Worm (Caenorhabditis elegans): ENCODE measurements around the gene plc-4.

The plc-4 gene

DNA sequence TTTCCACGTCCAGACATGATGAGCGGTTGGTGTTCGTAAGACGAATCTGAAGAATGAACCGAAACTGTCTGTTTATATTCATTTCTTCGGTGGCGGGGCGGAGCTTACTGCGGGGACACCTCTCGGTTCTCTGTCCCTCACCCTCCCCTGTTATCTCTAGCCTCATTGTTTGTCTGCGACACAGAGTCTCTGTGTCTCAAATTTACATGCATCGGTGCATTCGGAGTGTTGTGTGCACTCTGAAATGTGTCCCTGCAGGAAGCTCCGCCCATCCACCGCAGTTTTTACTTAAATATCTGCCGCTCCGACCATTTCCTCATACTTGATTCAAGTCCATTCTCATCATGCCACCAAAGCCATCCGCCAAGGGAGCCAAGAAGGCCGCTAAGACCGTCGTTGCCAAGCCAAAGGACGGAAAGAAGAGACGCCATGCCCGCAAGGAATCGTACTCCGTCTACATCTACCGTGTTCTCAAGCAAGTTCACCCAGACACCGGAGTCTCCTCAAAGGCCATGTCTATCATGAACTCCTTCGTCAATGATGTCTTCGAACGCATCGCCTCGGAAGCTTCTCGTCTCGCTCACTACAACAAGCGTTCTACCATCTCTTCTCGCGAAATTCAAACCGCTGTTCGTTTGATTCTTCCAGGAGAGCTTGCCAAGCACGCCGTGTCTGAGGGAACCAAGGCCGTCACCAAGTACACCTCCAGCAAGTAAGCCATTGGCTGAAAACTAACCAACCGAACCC, 26.1 kb downstream of the plc-4 start, which contains the start of the genes his-61 and his-62 (continued):
- peak; percentile 32; the same call in 1 of the 2 replicates for TF ChIP-seq C17E4.6 (GFP tag; IDR thresholded peaks at IDR 0.05)
- TF ChIP-seq sdz-38 (tag; optimal IDR thresholded peaks at IDR 0.05), result no peak
- peak; percentile 80; the same call in 1 of the 2 replicates for TF ChIP-seq attf-6 (GFP tag; IDR thresholded peaks at IDR 0.05)
- no peak for TF ChIP-seq let-607 (tag; optimal IDR thresholded peaks at IDR 0.05)
- peak; percentile 63; the same call in 1 of the 2 replicates for TF ChIP-seq pbrm-1 (GFP tag; IDR thresholded peaks at IDR 0.05)
- TF ChIP-seq hsf-1 (GFP tag; IDR thresholded peaks at IDR 0.05), result peak; percentile 15; the same call in 1 of the 2 replicates
- no peak for TF ChIP-seq ama-1 (optimal IDR thresholded peaks at IDR 0.05)
- no peak for TF ChIP-seq ama-1 (GFP tag; optimal IDR thresholded peaks at IDR 0.05)
- no peak for TF ChIP-seq F10E7.11 (tag; optimal IDR thresholded peaks at IDR 0.05)
- TF ChIP-seq hrde-1 (tag; optimal IDR thresholded peaks at IDR 0.05; ENCODE audit: borderline replicate concordance), result peak; percentile 20
- TF ChIP-seq aptf-2 (GFP tag; conservative IDR thresholded peaks at IDR 0.05), result peak; percentile 87
- TF ChIP-seq Y79H2A.3 (GFP tag; conservative IDR thresholded peaks at IDR 0.05), result peak; percentile 10; the same call in 1 of the 2 replicates
- no peak for TF ChIP-seq hmg-20 (GFP tag; IDR thresholded peaks at IDR 0.05)
- no peak for TF ChIP-seq chd-7 (tag; optimal IDR thresholded peaks at IDR 0.05)
- TF ChIP-seq ztf-3 (GFP tag; optimal IDR thresholded peaks at IDR 0.05), result no peak
- no peak for TF ChIP-seq lin-35 (GFP tag; optimal IDR thresholded peaks at IDR 0.05)
- no peak for TF ChIP-seq Y53F4B.3 (GFP tag; IDR thresholded peaks at IDR 0.05)
- TF ChIP-seq mes-4 (tag; optimal IDR thresholded peaks at IDR 0.05), result no peak
- no peak for TF ChIP-seq snpc-1.3 (tag; optimal IDR thresholded peaks at IDR 0.05; ENCODE audit: insufficient read depth)
- no peak for TF ChIP-seq F55B11.4 (tag; optimal IDR thresholded peaks at IDR 0.05; ENCODE audit: borderline replicate concordance, insufficient read depth)
- TF ChIP-seq ztf-18 (tag; optimal IDR thresholded peaks at IDR 0.05), result peak; percentile 29
- no peak for TF ChIP-seq zim-3 (tag; optimal IDR thresholded peaks at IDR 0.05)
- TF ChIP-seq cebp-1 (GFP tag; IDR thresholded peaks at IDR 0.05), result no peak
- peak; percentile 6 for TF ChIP-seq cebp-1 (tag; optimal IDR thresholded peaks at IDR 0.05)
- TF ChIP-seq bed-1 (GFP tag; IDR thresholded peaks at IDR 0.05), result no peak
- no peak for TF ChIP-seq pha-4 (tag; optimal IDR thresholded peaks at IDR 0.05)
- no peak for TF ChIP-seq let-526 (GFP tag; IDR thresholded peaks at IDR 0.05)
- peak; percentile 56 for TF ChIP-seq Y53G8AR.9 (GFP tag; conservative IDR thresholded peaks at IDR 0.05)
- no peak for TF ChIP-seq ztf-22 (GFP tag; optimal IDR thresholded peaks at IDR 0.05)
- no peak for TF ChIP-seq ccch-3 (GFP tag; optimal IDR thresholded peaks at IDR 0.05)
- no peak for TF ChIP-seq F57A8.1 (GFP tag; optimal IDR thresholded peaks at IDR 0.05)
- no peak for TF ChIP-seq xnd-1 (tag; optimal IDR thresholded peaks at IDR 0.05)
- TF ChIP-seq nfyb-1 (GFP tag; IDR thresholded peaks at IDR 0.05), result 0 out of 2 replicates have a peak, but pooled peaks have one; percentile 22
- peak; percentile 39 for TF ChIP-seq ekl-4 (GFP tag; IDR thresholded peaks at IDR 0.05)
- no peak for TF ChIP-seq madf-10 (tag; optimal IDR thresholded peaks at IDR 0.05)
- peak; percentile 22 for TF ChIP-seq ceh-91 (GFP tag; IDR thresholded peaks at IDR 0.05)
- TF ChIP-seq efl-1 (GFP tag; optimal IDR thresholded peaks at IDR 0.05), result no peak
- no peak for TF ChIP-seq dpff-1 (tag; optimal IDR thresholded peaks at IDR 0.05)
- TF ChIP-seq unc-62 (GFP tag; optimal IDR thresholded peaks at IDR 0.05), result no peak
- TF ChIP-seq T07F8.4 (tag; optimal IDR thresholded peaks at IDR 0.05), result no peak
- TF ChIP-seq hmg-1.2 (GFP tag; IDR thresholded peaks at IDR 0.05), result peak; percentile 80
- peak; percentile 82 for TF ChIP-seq dox-1 (GFP tag; IDR thresholded peaks at IDR 0.05)
- TF ChIP-seq Y95B8A.8 (GFP tag; IDR thresholded peaks at IDR 0.05), result 0 out of 2 replicates have a peak, but pooled peaks have one; percentile 70
- no peak for TF ChIP-seq Y56A3A.18 (GFP tag; IDR thresholded peaks at IDR 0.05)
- TF ChIP-seq madf-8 (GFP tag; conservative IDR thresholded peaks at IDR 0.05), result 0 out of 2 replicates have a peak, but pooled peaks have one; percentile 26
- TF ChIP-seq ceh-100 (GFP tag; IDR thresholded peaks at IDR 0.05), result peak; percentile 53
- peak; percentile 68 for TF ChIP-seq D2030.7 (GFP tag; IDR thresholded peaks at IDR 0.05)

All from whole organism, young adult.